Fruit fly (Drosophila melanogaster): Measurements from ENCODE around the gene CG4408.
A peak's percentile ranks its signal among the peaks of the same experiment; 100 is the strongest.

Gene CG4408

DNA sequence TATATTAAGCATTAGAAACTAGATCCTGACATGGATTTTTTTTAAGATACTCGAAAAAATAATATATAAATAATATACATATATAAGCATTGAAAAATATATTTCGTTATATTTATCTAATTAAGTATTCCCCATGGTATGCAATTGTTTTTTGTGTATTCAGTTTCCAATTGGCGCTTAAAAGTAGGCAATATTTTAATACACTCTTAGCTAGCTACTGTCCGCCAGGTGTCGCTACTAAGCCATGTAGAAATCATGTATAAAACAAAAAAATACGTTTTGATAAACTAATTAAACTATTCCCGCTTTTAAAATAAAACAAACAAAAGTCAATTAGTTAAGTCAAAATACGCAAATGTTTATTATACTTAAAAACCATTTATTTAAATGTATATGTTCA lies 32.1 kb downstream of the CG4408 start (continued):
- no peak for TF ChIP-seq Scr (GFP tag; IDR thresholded peaks at IDR 0.05; ENCODE audit: partially characterized antibody)
- no peak for TF ChIP-seq bowl (GFP tag; IDR thresholded peaks at IDR 0.05)
- no peak for TF ChIP-seq CG5953 (GFP tag; IDR thresholded peaks at IDR 0.05)
- TF ChIP-seq CG6854 (GFP tag; optimal IDR thresholded peaks at IDR 0.05), result no peak
- TF ChIP-seq p53 (GFP tag; optimal IDR thresholded peaks at IDR 0.05), result no peak
- TF ChIP-seq H15 (GFP tag; IDR thresholded peaks at IDR 0.05), result 0 out of 3 replicates have a peak, but pooled peaks have one; percentile 38
- peak; percentile 63 for TF ChIP-seq CG12219 (GFP tag; optimal IDR thresholded peaks at IDR 0.05)
- peak; percentile 73 for TF ChIP-seq caup (GFP tag; optimal IDR thresholded peaks at IDR 0.05; ENCODE audit: severe bottlenecking)
- TF ChIP-seq Dbx (GFP tag; IDR thresholded peaks at IDR 0.05), result no peak
- TF ChIP-seq Gug (GFP tag; IDR thresholded peaks at IDR 0.05), result no peak
- no peak for TF ChIP-seq Dip3 (GFP tag; optimal IDR thresholded peaks at IDR 0.05)
- TF ChIP-seq CG4404 (GFP tag; IDR thresholded peaks at IDR 0.05), result no peak
- no peak for TF ChIP-seq CG6791 (GFP tag; IDR thresholded peaks at IDR 0.05; ENCODE audit: partially characterized antibody)
- TF ChIP-seq Ssrp (tag; optimal IDR thresholded peaks at IDR 0.05), result no peak
- TF ChIP-seq B-H2 (GFP tag; optimal IDR thresholded peaks at IDR 0.05), result peak; percentile 71
- TF ChIP-seq Hmr (GFP tag; optimal IDR thresholded peaks at IDR 0.05), result peak; percentile 36
- TF ChIP-seq chinmo (GFP tag; IDR thresholded peaks at IDR 0.05; ENCODE audit: partially characterized antibody), result no peak
- no peak; the same call in 1 of the 2 replicates for TF ChIP-seq ranshi (GFP tag; IDR thresholded peaks at IDR 0.05)
- TF ChIP-seq CG4854 (GFP tag; optimal IDR thresholded peaks at IDR 0.05), result peak; percentile 41
- TF ChIP-seq kay (GFP tag; optimal IDR thresholded peaks at IDR 0.05), result no peak
- TF ChIP-seq ato (GFP tag; IDR thresholded peaks at IDR 0.05; ENCODE audit: partially characterized antibody), result no peak
- no peak for TF ChIP-seq aop (GFP tag; IDR thresholded peaks at IDR 0.05)
- peak; percentile 21; the same call in 1 of the 2 replicates for TF ChIP-seq CG10959 (GFP tag; IDR thresholded peaks at IDR 0.05)
- TF ChIP-seq CG17802 (tag; optimal IDR thresholded peaks at IDR 0.05), result peak; percentile 66
- peak; percentile 57 for TF ChIP-seq Lhr (GFP tag; optimal IDR thresholded peaks at IDR 0.05)
- TF ChIP-seq CG8359 (GFP tag; optimal IDR thresholded peaks at IDR 0.05; ENCODE audit: borderline replicate concordance), result peak; percentile 43
- peak; percentile 20 for TF ChIP-seq CG12942 (GFP tag; optimal IDR thresholded peaks at IDR 0.05)
- TF ChIP-seq CG15073 (GFP tag; optimal IDR thresholded peaks at IDR 0.05), result no peak
- 0 out of 3 replicates have a peak, but pooled peaks have one; percentile 13 for TF ChIP-seq tgo (GFP tag; IDR thresholded peaks at IDR 0.05)
- no peak for TF ChIP-seq CG7556 (GFP tag; optimal IDR thresholded peaks at IDR 0.05)
- no peak for TF ChIP-seq HmgD (GFP tag; optimal IDR thresholded peaks at IDR 0.05)
- TF ChIP-seq zen (tag; optimal IDR thresholded peaks at IDR 0.05), result peak; percentile 84
- no peak for TF ChIP-seq so (GFP tag; IDR thresholded peaks at IDR 0.05)
- no peak for TF ChIP-seq CG3838 (GFP tag; optimal IDR thresholded peaks at IDR 0.05)
- peak; percentile 79 for TF ChIP-seq CG17912 (GFP tag; optimal IDR thresholded peaks at IDR 0.05)
- peak; percentile 72 for TF ChIP-seq PHDP (tag; optimal IDR thresholded peaks at IDR 0.05)
- TF ChIP-seq Dfd (GFP tag; optimal IDR thresholded peaks at IDR 0.05), result no peak
- TF ChIP-seq CG43689 (GFP tag; IDR thresholded peaks at IDR 0.05), result 0 out of 2 replicates have a peak, but pooled peaks have one; percentile 7
- TF ChIP-seq Ptx1 (GFP tag; IDR thresholded peaks at IDR 0.05), result peak; percentile 18; the same call in 1 of the 2 replicates
- TF ChIP-seq insv (GFP tag; optimal IDR thresholded peaks at IDR 0.05), result peak in 1 of 2 experiments; percentile 62
- no peak for TF ChIP-seq ham (GFP tag; IDR thresholded peaks at IDR 0.05)
- peak; percentile 19 for TF ChIP-seq Side (GFP tag; optimal IDR thresholded peaks at IDR 0.05)
- peak; percentile 44 for TF ChIP-seq unpg (GFP tag; optimal IDR thresholded peaks at IDR 0.05)
- peak; percentile 38 for TF ChIP-seq CG12659 (GFP tag; optimal IDR thresholded peaks at IDR 0.05)
- TF ChIP-seq CTCF (GFP tag; optimal IDR thresholded peaks at IDR 0.05), result peak; percentile 98
- no peak for TF ChIP-seq CG6272 (GFP tag; IDR thresholded peaks at IDR 0.05)
- peak; percentile 4 for TF ChIP-seq salm (tag; optimal IDR thresholded peaks at IDR 0.05)
- peak; percentile 3 for TF ChIP-seq lilli (GFP tag; optimal IDR thresholded peaks at IDR 0.05)
- no peak for TF ChIP-seq ssp (GFP tag; IDR thresholded peaks at IDR 0.05)
- TF ChIP-seq E2f1 (GFP tag; IDR thresholded peaks at IDR 0.05), result no peak
- TF ChIP-seq CG16815 (GFP tag; optimal IDR thresholded peaks at IDR 0.05), result no peak
- TF ChIP-seq stc (GFP tag; IDR thresholded peaks at IDR 0.05), result peak; percentile 41; the same call in 1 of the 2 replicates

Data from whole organism, embryonic.